Worm (Caenorhabditis elegans) whole organism, midembryonic: ENCODE measurements around the gene AH9.3.

Experiments used
- T22C8.4 ChIP-seq: fragments of 200-800 bp; sonication (Bioruptor generic); IDR thresholded peaks from 2 replicates; pipeline ENCODE4 v1.3.6; 2022; ENCODE audit warnings: missing genetic modification characterization, missing compliant biosample characterization
- cog-1 ChIP-seq: sonication (generic microtip); optimal IDR thresholded peaks from 2 replicates; lab custom pipeline; 2016; ENCODE audit warnings: missing genetic modification characterization, missing compliant biosample characterization
- klf-2 ChIP-seq: fragments of 200-800 bp; sonication (Bioruptor generic); conservative IDR thresholded peaks from 2 replicates; pipeline ENCODE4 v1.3.6; 2022; ENCODE audit warnings: missing genetic modification reagents, missing genetic modification characterization, missing compliant biosample characterization
- med-1 ChIP-seq: sonication (generic microtip); optimal IDR thresholded peaks from 2 replicates; lab custom pipeline; 2017; ENCODE audit warnings: missing genetic modification characterization, mild to moderate bottlenecking, missing compliant biosample characterization, antibody characterized with exemption, missing genetic modification reagents; ENCODE audit not compliant: insufficient read depth
- ref-1 ChIP-seq: fragments of 200-800 bp; sonication (Bioruptor generic); conservative IDR thresholded peaks from 2 replicates; pipeline ENCODE4 v1.3.6; 2022; ENCODE audit warnings: missing genetic modification reagents, missing genetic modification characterization, missing compliant biosample characterization

ce11 chrX:2271429-2271828 is 10.5 kb upstream of the AH9.3 start:
- TF ChIP-seq med-1 (GFP tag; lab: Kevin White, UChicago) (no peak), T22C8.4 (GFP tag; lab: Robert Waterston, UW) (no peak), ref-1 (GFP tag; lab: Robert Waterston, UW) (no peak), cog-1 (tag; lab: Kevin White, UChicago) (no peak), klf-2 (no peak)
